Fruit fly (Drosophila melanogaster) whole organism, embryonic: Measurements from ENCODE around the gene ND-PDSW.

Experiments
- Asciz ChIP-seq: fragments of 200-800 bp; sonication (Bioruptor generic); optimal IDR thresholded peaks from 2 replicates; lab custom pipeline; 2017; ENCODE audit warnings: missing biosample characterization, mild to moderate bottlenecking, missing genetic modification characterization, missing genetic modification reagents
- CG10209 ChIP-seq: fragments of 200-800 bp; sonication (Bioruptor generic); optimal IDR thresholded peaks from 3 replicates; lab custom pipeline; 2017; ENCODE audit warnings: missing biosample characterization, mild to moderate bottlenecking, missing genetic modification characterization, missing genetic modification reagents
- CG11247 ChIP-seq: fragments of 200-800 bp; sonication (Bioruptor generic); IDR thresholded peaks from 2 replicates; pipeline ENCODE4 v1.3.6; 2022; ENCODE audit warnings: missing biosample characterization, missing genetic modification characterization
- CG13123 ChIP-seq: fragments of 200-800 bp; sonication (Bioruptor generic); optimal IDR thresholded peaks from 2 replicates; lab custom pipeline; 2016; ENCODE audit warnings: missing biosample characterization, missing genetic modification characterization
- CG15011 ChIP-seq: fragments of 200-800 bp; sonication (Bioruptor generic); optimal IDR thresholded peaks from 3 replicates; lab custom pipeline; 2018; ENCODE audit warnings: missing biosample characterization, mild to moderate bottlenecking, missing genetic modification characterization
- CG1602 ChIP-seq: fragments of 200-800 bp; sonication (Bioruptor generic); optimal IDR thresholded peaks from 3 replicates; lab custom pipeline; 2016; ENCODE audit warnings: missing biosample characterization, missing genetic modification characterization
- CG18262 ChIP-seq: fragments of 200-800 bp; optimal IDR thresholded peaks from 3 replicates; lab custom pipeline; 2019; ENCODE audit warnings: missing biosample characterization, mild to moderate bottlenecking, missing genetic modification characterization, moderate library complexity
- CG18476 ChIP-seq: fragments of 200-800 bp; sonication (Bioruptor generic); optimal IDR thresholded peaks from 2 replicates; lab custom pipeline; 2016; ENCODE audit warnings: missing biosample characterization, mild to moderate bottlenecking, missing genetic modification characterization
- CG2678 ChIP-seq: fragments of 200-800 bp; sonication (Bioruptor generic); optimal IDR thresholded peaks from 3 replicates; lab custom pipeline; 2019; ENCODE audit warnings: missing biosample characterization, mild to moderate bottlenecking, missing genetic modification characterization, moderate library complexity
- CG2875 ChIP-seq: fragments of 200-800 bp; sonication (Bioruptor generic); optimal IDR thresholded peaks from 2 replicates; lab custom pipeline; 2017; ENCODE audit warnings: missing biosample characterization, mild to moderate bottlenecking, missing genetic modification characterization, missing genetic modification reagents
- CG31388 ChIP-seq: fragments of 200-800 bp; sonication (Bioruptor generic); optimal IDR thresholded peaks from 2 replicates; lab custom pipeline; 2016; ENCODE audit warnings: missing biosample characterization, missing genetic modification characterization
- CG3838 ChIP-seq: fragments of 200-800 bp; sonication (Bioruptor generic); optimal IDR thresholded peaks from 3 replicates; lab custom pipeline; 2016; ENCODE audit warnings: missing biosample characterization, missing genetic modification characterization
- CG4820 ChIP-seq: fragments of 200-800 bp; sonication (Bioruptor generic); optimal IDR thresholded peaks from 3 replicates; lab custom pipeline; 2016; ENCODE audit warnings: missing biosample characterization, missing genetic modification characterization
- CG9215 ChIP-seq: fragments of 200-800 bp; sonication (Bioruptor generic); IDR thresholded peaks from 2 replicates; pipeline ENCODE4 v1.3.6; 2022; ENCODE audit warnings: missing biosample characterization, missing genetic modification characterization
- Dip2 ChIP-seq: fragments of 200-800 bp; sonication (Bioruptor generic); IDR thresholded peaks from 2 replicates; pipeline ENCODE4 v1.3.6; 2022; ENCODE audit warnings: missing biosample characterization, missing genetic modification characterization
- Dll ChIP-seq: fragments of 200-800 bp; sonication (Bioruptor generic); IDR thresholded peaks from 4 replicates; pipeline ENCODE4 v1.3.6; 2022; ENCODE audit warnings: missing biosample characterization, missing genetic modification characterization; ENCODE audit not compliant: partially characterized antibody
- Fer2 ChIP-seq: fragments of 200-800 bp; sonication (Bioruptor generic); optimal IDR thresholded peaks from 2 replicates; lab custom pipeline; 2018; ENCODE audit warnings: missing biosample characterization, mild to moderate bottlenecking, missing genetic modification characterization, moderate library complexity
- Fer3 ChIP-seq: fragments of 200-800 bp; sonication (Bioruptor generic); optimal IDR thresholded peaks from 2 replicates; lab custom pipeline; 2018; ENCODE audit warnings: missing biosample characterization, mild to moderate bottlenecking, missing genetic modification characterization, moderate library complexity
- H15 ChIP-seq: fragments of 200-800 bp; sonication (Bioruptor generic); IDR thresholded peaks from 3 replicates; pipeline ENCODE4 v1.3.6; 2022; ENCODE audit warnings: missing biosample characterization, missing genetic modification characterization
- HLH3B ChIP-seq: fragments of 200-800 bp; sonication (Bioruptor generic); IDR thresholded peaks from 2 replicates; pipeline ENCODE4 v1.3.6; 2022; ENCODE audit warnings: missing biosample characterization, missing genetic modification characterization
- Hr78 ChIP-seq, 2 experiments: fragments of 200-800 bp in 1 of 2; fragments of >200 bp in 1 of 2; sonication (Bioruptor generic) in 1 of 2; optimal IDR thresholded peaks; 2 replicates each; lab custom pipeline; 2017 to 2019; ENCODE audit warnings: missing biosample characterization in 2 of 2, missing genetic modification characterization in 2 of 2, mild to moderate bottlenecking in 1 of 2, moderate library complexity in 1 of 2
- Kr ChIP-seq: fragments of 200-800 bp; sonication (Bioruptor generic); optimal IDR thresholded peaks from 2 replicates; lab custom pipeline; 2017; ENCODE audit warnings: missing biosample characterization, mild to moderate bottlenecking, missing genetic modification characterization
- Lhr ChIP-seq: fragments of 200-800 bp; sonication (Bioruptor generic); optimal IDR thresholded peaks from 3 replicates; lab custom pipeline; 2017; ENCODE audit warnings: mild to moderate bottlenecking, missing biosample characterization, missing genetic modification reagents, missing genetic modification characterization
- MTF-1 ChIP-seq: fragments of 200-800 bp; sonication (Bioruptor generic); optimal IDR thresholded peaks from 2 replicates; lab custom pipeline; 2018; ENCODE audit warnings: missing biosample characterization, mild to moderate bottlenecking, missing genetic modification characterization, borderline replicate concordance
- Mad ChIP-seq: fragments of 200-800 bp; sonication (Bioruptor generic); optimal IDR thresholded peaks from 2 replicates; lab custom pipeline; 2016; ENCODE audit warnings: missing biosample characterization, missing genetic modification characterization
- Meics ChIP-seq: fragments of 200-800 bp; sonication (Bioruptor generic); optimal IDR thresholded peaks from 2 replicates; lab custom pipeline; 2017; ENCODE audit warnings: missing biosample characterization, mild to moderate bottlenecking, missing genetic modification characterization
- NC2β ChIP-seq: fragments of 200-800 bp; sonication (Bioruptor generic); optimal IDR thresholded peaks from 2 replicates; lab custom pipeline; 2016; ENCODE audit warnings: missing biosample characterization, missing genetic modification characterization
- Nf-YC ChIP-seq: fragments of 200-800 bp; optimal IDR thresholded peaks from 3 replicates; lab custom pipeline; 2019; ENCODE audit warnings: missing biosample characterization, mild to moderate bottlenecking, missing genetic modification characterization, moderate library complexity
- Sox100B ChIP-seq: fragments of 200-800 bp; sonication (Bioruptor generic); optimal IDR thresholded peaks from 3 replicates; lab custom pipeline; 2018; ENCODE audit warnings: missing biosample characterization, mild to moderate bottlenecking, missing genetic modification characterization
- ab ChIP-seq: fragments of 200-800 bp; sonication (Bioruptor generic); optimal IDR thresholded peaks from 2 replicates; lab custom pipeline; 2016; ENCODE audit warnings: missing biosample characterization, missing genetic modification characterization
- aop ChIP-seq: fragments of 200-800 bp; sonication (Bioruptor generic); IDR thresholded peaks from 2 replicates; pipeline ENCODE4 v1.3.6; 2022; ENCODE audit warnings: missing biosample characterization, missing genetic modification characterization
- br ChIP-seq: fragments of >200 bp; optimal IDR thresholded peaks from 2 replicates; lab custom pipeline; 2017
- chinmo ChIP-seq: fragments of 200-800 bp; sonication (Bioruptor generic); IDR thresholded peaks from 4 replicates; pipeline ENCODE4 v1.3.6; 2022; ENCODE audit warnings: missing biosample characterization, missing genetic modification characterization; ENCODE audit not compliant: partially characterized antibody
- chm ChIP-seq: fragments of 200-800 bp; sonication (Bioruptor generic); IDR thresholded peaks from 2 replicates; pipeline ENCODE4 v1.3.6; 2022; ENCODE audit warnings: missing biosample characterization, missing genetic modification characterization
- corto ChIP-seq: fragments of 200-800 bp; sonication (Bioruptor generic); optimal IDR thresholded peaks from 2 replicates; lab custom pipeline; 2016; ENCODE audit warnings: missing biosample characterization, mild to moderate bottlenecking, missing genetic modification characterization, moderate library complexity
- crp ChIP-seq, 2 experiments: fragments of 200-800 bp; sonication (Bioruptor generic); optimal IDR thresholded peaks; 2 replicates in 1 of 2; 3 replicates in 1 of 2; lab custom pipeline; 2017; ENCODE audit warnings: missing biosample characterization in 2 of 2, missing genetic modification characterization in 2 of 2, mild to moderate bottlenecking in 1 of 2, moderate library complexity in 1 of 2
- fu2 ChIP-seq: fragments of 200-800 bp; sonication (Bioruptor generic); optimal IDR thresholded peaks from 2 replicates; lab custom pipeline; 2016; ENCODE audit warnings: missing biosample characterization, missing genetic modification characterization
- gro ChIP-seq: fragments of 200-800 bp; sonication (Bioruptor generic); optimal IDR thresholded peaks from 2 replicates; lab custom pipeline; 2016; ENCODE audit warnings: missing biosample characterization, missing genetic modification characterization
- ham ChIP-seq: fragments of 200-800 bp; sonication (Bioruptor generic); IDR thresholded peaks from 2 replicates; pipeline ENCODE4 v1.3.6; 2022; ENCODE audit warnings: missing biosample characterization, missing genetic modification characterization
- pan ChIP-seq, 4 experiments: fragments of >200 bp in 3 of 4; fragments of 200-800 bp in 1 of 4; sonication (Bioruptor generic) in 1 of 4; optimal IDR thresholded peaks in 3 of 4; IDR thresholded peaks in 1 of 4; 2 replicates each; pipeline versions ENCODE4 v1.3.6 to Lab custom; 2017 to 2022; ENCODE audit warnings: missing biosample characterization in 2 of 4, missing genetic modification characterization in 2 of 4, mixed read lengths in 1 of 4
- pb ChIP-seq: fragments of 200-800 bp; sonication (Bioruptor generic); optimal IDR thresholded peaks from 3 replicates; lab custom pipeline; 2016; ENCODE audit warnings: missing biosample characterization, missing genetic modification characterization
- pnt ChIP-seq: fragments of 200-800 bp; sonication (Bioruptor generic); optimal IDR thresholded peaks from 3 replicates; lab custom pipeline; 2016; ENCODE audit warnings: missing biosample characterization, missing genetic modification characterization
- pros ChIP-seq: fragments of 200-800 bp; sonication (Bioruptor generic); optimal IDR thresholded peaks from 3 replicates; lab custom pipeline; 2019; ENCODE audit warnings: missing biosample characterization, mild to moderate bottlenecking, missing genetic modification characterization, moderate library complexity
- rib ChIP-seq: fragments of 200-800 bp; sonication (Bioruptor generic); IDR thresholded peaks from 2 replicates; pipeline ENCODE4 v1.3.6; 2022; ENCODE audit warnings: missing biosample characterization, missing genetic modification characterization
- tx ChIP-seq: fragments of 200-800 bp; sonication (Bioruptor generic); optimal IDR thresholded peaks from 2 replicates; lab custom pipeline; 2016; ENCODE audit warnings: missing biosample characterization, missing genetic modification characterization
- wdn ChIP-seq: fragments of 200-800 bp; sonication (Bioruptor generic); IDR thresholded peaks from 2 replicates; pipeline ENCODE4 v1.3.6; 2022; ENCODE audit warnings: missing biosample characterization, missing genetic modification characterization
- wek ChIP-seq: fragments of 200-800 bp; sonication (Bioruptor generic); optimal IDR thresholded peaks from 3 replicates; lab custom pipeline; 2018; ENCODE audit warnings: missing biosample characterization, mild to moderate bottlenecking, missing genetic modification characterization, moderate library complexity
- yki ChIP-seq: fragments of >200 bp; optimal IDR thresholded peaks from 3 replicates; lab custom pipeline; 2018
- zfh1 ChIP-seq: fragments of 200-800 bp; sonication (Bioruptor generic); IDR thresholded peaks from 3 replicates; pipeline ENCODE4 v1.3.6; 2022; ENCODE audit warnings: missing biosample characterization, missing genetic modification characterization

ND-PDSW gene

DNA sequence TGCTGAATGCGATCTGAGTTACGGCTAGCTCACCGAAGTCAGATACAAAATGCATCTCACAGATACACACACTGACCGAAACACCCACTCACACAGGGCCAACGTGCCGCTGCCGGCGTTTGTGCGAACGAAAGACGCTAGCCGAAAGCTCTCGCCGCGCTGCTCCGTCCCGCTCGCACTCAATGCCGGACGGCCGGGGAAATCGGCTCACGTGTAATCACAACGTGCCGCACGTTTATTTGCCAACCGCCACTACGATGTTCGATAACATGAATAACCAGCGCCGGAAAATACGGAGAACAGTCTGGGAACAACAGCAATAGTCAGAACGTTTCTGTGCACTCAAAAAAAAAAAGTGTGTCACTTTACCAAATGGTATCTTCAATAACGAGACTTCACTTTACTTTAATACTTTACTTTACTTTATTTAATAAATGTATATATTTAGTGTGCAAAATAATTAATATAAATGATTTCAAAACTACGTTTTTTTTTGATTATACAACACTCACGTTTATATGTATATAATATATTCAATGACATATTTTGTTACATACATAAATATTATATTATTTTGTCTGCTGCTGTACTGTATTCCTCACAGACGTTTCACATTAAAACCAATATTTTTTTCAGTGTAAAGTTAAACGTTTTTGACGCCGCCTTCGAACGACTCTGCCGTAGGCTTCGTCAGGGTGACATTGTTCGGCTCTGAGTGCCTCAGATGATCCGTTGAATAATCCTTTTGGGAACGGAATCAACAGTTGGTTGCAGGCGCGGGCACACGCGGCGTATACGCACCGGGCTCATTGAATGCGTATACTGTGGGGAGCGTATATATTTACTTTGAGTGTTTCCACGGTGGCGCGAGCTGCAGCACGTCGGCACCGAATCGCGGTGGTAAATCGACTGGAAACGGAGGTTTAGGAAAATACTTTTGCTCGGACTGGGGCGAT lies 41.5 kb downstream of the ND-PDSW start, which contains the start of gene tim (continued):
- TF ChIP-seq Fer2 (tag; lab: Kevin White, UChicago) (no peak), wdn (GFP tag; lab: Robert Waterston, UW) (no peak), CG18476 (GFP tag; lab: Kevin White, UChicago) (no peak), HLH3B (GFP tag; lab: Robert Waterston, UW) (0 out of 2 replicates have a peak, but pooled peaks have one; percentile 42), CG11247 (GFP tag; lab: Robert Waterston, UW) (no peak), yki (lab: Kevin White, UChicago) (no peak), CG2678 (tag; lab: Kevin White, UChicago) (no peak), CG15011 (GFP tag; lab: Kevin White, UChicago) (no peak), zfh1 (GFP tag; lab: Robert Waterston, UW) (0 out of 3 replicates have a peak, but pooled peaks have one; percentile 20), CG13123 (GFP tag; lab: Kevin White, UChicago) (no peak), H15 (no peak), crp (GFP tag; optimal IDR thresholded peaks at IDR 0.05; lab: Kevin White, UChicago) (no peak), Dll (GFP tag; lab: Robert Waterston, UW) (no peak), Lhr (no peak), Hr78 (GFP tag; optimal IDR thresholded peaks at IDR 0.05; lab: Kevin White, UChicago) (no peak), rib (GFP tag; lab: Robert Waterston, UW) (no peak), CG31388 (GFP tag; lab: Kevin White, UChicago) (no peak), chm (GFP tag; lab: Robert Waterston, UW) (no peak), aop (no peak), ham (no peak), CG1602 (GFP tag; lab: Kevin White, UChicago) (no peak), CG10209 (GFP tag; lab: Kevin White, UChicago) (peak; percentile 31), corto (GFP tag; lab: Kevin White, UChicago) (no peak), Kr (GFP tag; lab: Kevin White, UChicago) (no peak), CG3838 (no peak), CG9215 (no peak), Meics (peak; percentile 44), Dip2 (GFP tag; lab: Robert Waterston, UW) (no peak), pros (GFP tag; lab: Kevin White, UChicago) (no peak), Nf-YC (no peak), tx (GFP tag; lab: Kevin White, UChicago) (no peak), ab (GFP tag; lab: Kevin White, UChicago) (no peak), gro (no peak), pb (GFP tag; lab: Kevin White, UChicago) (no peak), Asciz (GFP tag; lab: Kevin White, UChicago) (peak; percentile 19), chinmo (GFP tag; lab: Robert Waterston, UW) (peak; percentile 67; the same call in 1 of the 4 replicates), Mad (GFP tag; lab: Kevin White, UChicago) (no peak), fu2 (GFP tag; lab: Kevin White, UChicago) (no peak), MTF-1 (no peak), wek (no peak), br (no peak), CG4820 (no peak), CG2875 (GFP tag; lab: Kevin White, UChicago) (peak; percentile 5), pnt (GFP tag; lab: Kevin White, UChicago) (no peak), Fer3 (no peak), pan (optimal IDR thresholded peaks at IDR 0.05; lab: Kevin White, UChicago) (no peak), pan (GFP tag; optimal IDR thresholded peaks at IDR 0.05 in 1 of 2, IDR thresholded peaks at IDR 0.05 in 1 of 2) (no peak), NC2β (GFP tag; lab: Kevin White, UChicago) (no peak), Sox100B (GFP tag; lab: Kevin White, UChicago) (no peak), CG18262 (tag; lab: Kevin White, UChicago) (peak; percentile 48)
